Worm (Caenorhabditis elegans): ENCODE measurements around the gene C05C8.7.

ce11 chrV:7216016-7216415 lies 30.8 kb downstream of the C05C8.7 start:
- TF ChIP-seq ceh-45 (GFP tag; IDR thresholded peaks at IDR 0.05) (no peak), tbx-2 (tag; optimal IDR thresholded peaks at IDR 0.05) (no peak), tbx-7 (tag; optimal IDR thresholded peaks at IDR 0.05) (no peak), nfya-1 (tag; optimal IDR thresholded peaks at IDR 0.05) (no peak), nhr-11 (tag; optimal IDR thresholded peaks at IDR 0.05) (no peak), ceh-24 (tag; optimal IDR thresholded peaks at IDR 0.05) (no peak), ceh-2 (tag; optimal IDR thresholded peaks at IDR 0.05) (no peak)

Data from whole organism, late embryonic.